Worm (Caenorhabditis elegans) whole organism, L4 larva: ENCODE data around the gene nex-2.
A peak's percentile ranks its signal among the peaks of the same experiment; 100 is the strongest.

Experiments used
- F26F4.8 ChIP-seq: fragments of 200-800 bp; sonication (Bioruptor generic); conservative IDR thresholded peaks from 2 replicates; pipeline ENCODE4 v1.3.6; 2022; ENCODE audit warnings: missing genetic modification characterization, missing compliant biosample characterization
- T20F7.1 ChIP-seq: fragments of 200-800 bp; sonication (Bioruptor generic); optimal IDR thresholded peaks from 2 replicates; lab custom pipeline; 2018; ENCODE audit warnings: mild to moderate bottlenecking, missing genetic modification characterization, missing compliant biosample characterization
- Y105C5A.15 ChIP-seq: fragments of 200-800 bp; sonication (Bioruptor generic); IDR thresholded peaks from 2 replicates; pipeline ENCODE4 v1.3.6; 2022; ENCODE audit warnings: missing genetic modification characterization, missing compliant biosample characterization
- aha-1 ChIP-seq: fragments of 150-350 bp; peaks from one replicate; lab custom pipeline; 2014; ENCODE audit warnings: missing biosample characterization, missing genetic modification characterization
- aly-2 ChIP-seq: sonication (generic microtip); optimal IDR thresholded peaks from 2 replicates; lab custom pipeline; 2018; ENCODE audit warnings: missing biosample characterization, missing genetic modification characterization
- ama-1 ChIP-seq: fragments of 150-350 bp; optimal IDR thresholded peaks from 2 replicates; lab custom pipeline; 2014; ENCODE audit warnings: inconsistent platforms, mixed read lengths
- ceh-20 ChIP-seq: fragments of 200-800 bp; sonication (Bioruptor generic); IDR thresholded peaks from 2 replicates; pipeline ENCODE4 v1.3.6; 2022; ENCODE audit warnings: missing genetic modification reagents, missing genetic modification characterization, missing compliant biosample characterization
- ceh-82 ChIP-seq: sonication (generic microtip); optimal IDR thresholded peaks from 2 replicates; lab custom pipeline; 2017; ENCODE audit warnings: missing biosample characterization, missing genetic modification characterization
- daf-16 ChIP-seq, 3 experiments: sonication (generic microtip); optimal IDR thresholded peaks; 2 replicates each; lab custom pipeline; 2016 to 2017; ENCODE audit warnings: missing genetic modification characterization in 3 of 3, missing genetic modification reagents in 3 of 3, mild to moderate bottlenecking in 2 of 3, missing compliant biosample characterization in 2 of 3, missing biosample characterization in 1 of 3, moderate library complexity in 1 of 3
- dmd-6 ChIP-seq: fragments of 200-800 bp; sonication (Bioruptor generic); IDR thresholded peaks from 2 replicates; pipeline ENCODE4 v1.3.6; 2022; ENCODE audit warnings: missing genetic modification reagents, missing genetic modification characterization, missing compliant biosample characterization
- dmd-8 ChIP-seq: fragments of 200-800 bp; sonication (Bioruptor generic); IDR thresholded peaks from 2 replicates; pipeline ENCODE4 v1.3.6; 2022; ENCODE audit warnings: missing genetic modification characterization, missing compliant biosample characterization
- dmd-9 ChIP-seq: fragments of 200-800 bp; sonication (Bioruptor generic); IDR thresholded peaks from 2 replicates; pipeline ENCODE4 v1.3.6; 2022; ENCODE audit warnings: missing genetic modification reagents, missing genetic modification characterization, missing compliant biosample characterization
- duxl-1 ChIP-seq: sonication (generic microtip); optimal IDR thresholded peaks from 2 replicates; lab custom pipeline; 2016; ENCODE audit warnings: mild to moderate bottlenecking, missing genetic modification characterization, moderate library complexity, missing compliant biosample characterization; ENCODE audit not compliant: poor library complexity
- dve-1 ChIP-seq: sonication (generic microtip); optimal IDR thresholded peaks from 2 replicates; lab custom pipeline; 2017; ENCODE audit warnings: antibody characterized with exemption, mild to moderate bottlenecking, missing genetic modification characterization, missing compliant biosample characterization; ENCODE audit not compliant: insufficient read depth
- egl-27 ChIP-seq: sonication (generic microtip); optimal IDR thresholded peaks from 3 replicates; lab custom pipeline; 2017; ENCODE audit warnings: missing biosample characterization, missing genetic modification reagents, missing genetic modification characterization
- egl-43 ChIP-seq: fragments of 200-800 bp; sonication (Bioruptor generic); IDR thresholded peaks from 2 replicates; pipeline ENCODE4 v1.3.6; 2022; ENCODE audit warnings: missing genetic modification reagents, missing genetic modification characterization, missing compliant biosample characterization
- gei-8 ChIP-seq: fragments of 200-800 bp; sonication (Bioruptor generic); optimal IDR thresholded peaks from 2 replicates; lab custom pipeline; 2018; ENCODE audit warnings: mild to moderate bottlenecking, missing genetic modification characterization, missing compliant biosample characterization
- hlh-11 ChIP-seq: fragments of 200-800 bp; sonication (Bioruptor generic); optimal IDR thresholded peaks from 2 replicates; lab custom pipeline; 2018; ENCODE audit warnings: mild to moderate bottlenecking, missing genetic modification characterization, missing compliant biosample characterization
- hlh-30 ChIP-seq: sonication (generic microtip); optimal IDR thresholded peaks from 2 replicates; lab custom pipeline; 2017; ENCODE audit warnings: antibody characterized with exemption, mild to moderate bottlenecking, missing genetic modification characterization, missing compliant biosample characterization; ENCODE audit not compliant: insufficient read depth
- lin-29 ChIP-seq: fragments of 200-800 bp; sonication (Bioruptor generic); IDR thresholded peaks from 2 replicates; pipeline ENCODE4 v1.3.6; 2022; ENCODE audit warnings: missing genetic modification reagents, missing genetic modification characterization, missing compliant biosample characterization
- lir-3 ChIP-seq: sonication (generic microtip); optimal IDR thresholded peaks from 2 replicates; lab custom pipeline; 2016; ENCODE audit warnings: mild to moderate bottlenecking, missing genetic modification characterization, missing compliant biosample characterization
- lsy-2 ChIP-seq, 2 experiments: fragments of 150-350 bp in 1 of 2; sonication (generic microtip) in 1 of 2; optimal IDR thresholded peaks; 2 replicates each; lab custom pipeline; 2014 to 2017; ENCODE audit warnings: missing biosample characterization in 2 of 2, missing genetic modification characterization in 2 of 2
- mdl-1 ChIP-seq, 2 experiments: fragments of 150-350 bp in 1 of 2; sonication (generic microtip) in 1 of 2; optimal IDR thresholded peaks; 2 replicates each; lab custom pipeline; 2014 to 2017; ENCODE audit warnings: missing biosample characterization in 2 of 2, missing genetic modification characterization in 2 of 2
- mep-1 ChIP-seq: fragments of 150-350 bp; sonication (generic microtip); optimal IDR thresholded peaks from 3 replicates; lab custom pipeline; 2014; ENCODE audit warnings: missing biosample characterization, missing genetic modification characterization
- mes-2 ChIP-seq: sonication (generic microtip); optimal IDR thresholded peaks from 2 replicates; lab custom pipeline; 2016; ENCODE audit warnings: missing genotype, mild to moderate bottlenecking, missing genetic modification characterization, missing compliant biosample characterization; ENCODE audit not compliant: poor library complexity, severe bottlenecking
- nhr-10 ChIP-seq: fragments of 150-350 bp; optimal IDR thresholded peaks from 2 replicates; lab custom pipeline; 2014; ENCODE audit warnings: missing biosample characterization, missing genetic modification characterization
- nhr-102 ChIP-seq: sonication (generic microtip); optimal IDR thresholded peaks from 2 replicates; lab custom pipeline; 2016; ENCODE audit warnings: mild to moderate bottlenecking, missing genetic modification characterization, moderate library complexity, missing compliant biosample characterization
- nhr-28 ChIP-seq: fragments of 150-350 bp; optimal IDR thresholded peaks from 2 replicates; lab custom pipeline; 2014; ENCODE audit warnings: missing biosample characterization, missing genetic modification characterization
- nhr-48 ChIP-seq: sonication (generic microtip); optimal IDR thresholded peaks from 2 replicates; lab custom pipeline; 2016; ENCODE audit warnings: mild to moderate bottlenecking, missing genetic modification characterization, missing compliant biosample characterization
- nhr-6 ChIP-seq: fragments of 150-350 bp; optimal IDR thresholded peaks from 2 replicates; lab custom pipeline; 2014; ENCODE audit warnings: missing biosample characterization, missing genetic modification characterization
- nhr-77 ChIP-seq: fragments of 150-350 bp; optimal IDR thresholded peaks from 2 replicates; lab custom pipeline; 2014; ENCODE audit warnings: missing biosample characterization, missing genetic modification characterization
- pqm-1 ChIP-seq: sonication (generic microtip); optimal IDR thresholded peaks from 2 replicates; lab custom pipeline; 2017; ENCODE audit warnings: missing biosample characterization, missing genetic modification characterization
- saeg-2 ChIP-seq: fragments of 200-800 bp; sonication (Bioruptor generic); IDR thresholded peaks from 2 replicates; pipeline ENCODE4 v1.3.6; 2022; ENCODE audit warnings: missing genetic modification reagents, missing genetic modification characterization, missing compliant biosample characterization
- snpc-4 ChIP-seq: fragments of 150-350 bp; optimal IDR thresholded peaks from 2 replicates; lab custom pipeline; 2014; ENCODE audit warnings: missing biosample characterization, missing genetic modification characterization
- tag-97 ChIP-seq: fragments of 200-800 bp; sonication (Bioruptor generic); IDR thresholded peaks from 2 replicates; pipeline ENCODE4 v1.3.6; 2022; ENCODE audit warnings: missing genetic modification characterization, missing compliant biosample characterization
- vab-7 ChIP-seq: fragments of 200-800 bp; sonication (Bioruptor generic); IDR thresholded peaks from 2 replicates; pipeline ENCODE4 v1.3.6; 2022; ENCODE audit warnings: missing genetic modification reagents, missing genetic modification characterization, missing compliant biosample characterization
- zag-1 ChIP-seq: fragments of 150-350 bp; optimal IDR thresholded peaks from 2 replicates; lab custom pipeline; 2014; ENCODE audit warnings: missing biosample characterization, missing genetic modification characterization
- zfp-3 ChIP-seq: fragments of 200-800 bp; sonication (Bioruptor generic); conservative IDR thresholded peaks from 2 replicates; pipeline ENCODE4 v1.3.6; 2022; ENCODE audit warnings: missing genetic modification reagents, missing genetic modification characterization, missing compliant biosample characterization
- ztf-11 ChIP-seq: fragments of 150-350 bp; optimal IDR thresholded peaks from 2 replicates; lab custom pipeline; 2014; ENCODE audit warnings: missing biosample characterization, missing genetic modification characterization

nex-2 gene

ce11 chrIII:10355382-10355781, 25.2 kb upstream of the nex-2 start, which contains the start of gene spp-1:
Gene spp-1, minus strand, starts transcription at chrIII:10355668.
- peak; percentile 86 for TF ChIP-seq pqm-1
- TF ChIP-seq mes-2: peak; percentile 27
- TF ChIP-seq ceh-82 (tag; lab: Kevin White, UChicago): no peak
- peak in 1 of 2 experiments; percentile 13 for TF ChIP-seq mdl-1 (tag; optimal IDR thresholded peaks at IDR 0.05; lab: Kevin White, UChicago)
- TF ChIP-seq nhr-48 (tag; lab: Kevin White, UChicago): peak; percentile 57
- TF ChIP-seq nhr-77 (tag; lab: Kevin White, UChicago): peak; percentile 4
- peak in 1 of 2 experiments; percentile 30 for TF ChIP-seq lsy-2 (tag; optimal IDR thresholded peaks at IDR 0.05; lab: Kevin White, UChicago)
- peak; percentile 41 for TF ChIP-seq mep-1
- peak; percentile 43 for TF ChIP-seq hlh-30
- peak; percentile 76 for TF ChIP-seq aha-1 (tag; lab: Kevin White, UChicago)
- no peak for TF ChIP-seq T20F7.1 (GFP tag; lab: Kevin White, UChicago)
- TF ChIP-seq gei-8 (GFP tag; lab: Kevin White, UChicago): no peak
- TF ChIP-seq nhr-28 (tag; lab: Kevin White, UChicago): peak; percentile 58
- TF ChIP-seq nhr-10: peak; percentile 17
- no peak for TF ChIP-seq aly-2
- no peak for TF ChIP-seq daf-16 (GFP tag; optimal IDR thresholded peaks at IDR 0.05; lab: Kevin White, UChicago)
- TF ChIP-seq daf-16 (tag; optimal IDR thresholded peaks at IDR 0.05; lab: Kevin White, UChicago): peak; percentile 87
- TF ChIP-seq ama-1 (lab: Kevin White, UChicago): peak; percentile 81
- TF ChIP-seq dve-1 (tag; lab: Kevin White, UChicago): peak; percentile 90
- TF ChIP-seq ztf-11 (tag; lab: Kevin White, UChicago): no peak
- peak; percentile 22 for TF ChIP-seq nhr-102 (tag; lab: Kevin White, UChicago)
- TF ChIP-seq zag-1 (tag; lab: Kevin White, UChicago): no peak
- TF ChIP-seq dmd-6 (GFP tag; lab: Robert Waterston, UW): peak; percentile 67
- peak; percentile 84 for TF ChIP-seq hlh-11 (tag; lab: Kevin White, UChicago)
- TF ChIP-seq vab-7 (GFP tag; lab: Robert Waterston, UW): no peak

ce11 chrIII:10354591-10354990, 24.4 kb upstream of the nex-2 start:
- no peak for TF ChIP-seq lir-3 (tag; lab: Kevin White, UChicago)
- peak; percentile 83 for TF ChIP-seq aha-1 (tag; lab: Kevin White, UChicago)
- TF ChIP-seq duxl-1 (tag; lab: Kevin White, UChicago): peak; percentile 32
- TF ChIP-seq dve-1 (tag; lab: Kevin White, UChicago): peak; percentile 60
- TF ChIP-seq saeg-2 (GFP tag; lab: Robert Waterston, UW): no peak
- TF ChIP-seq dmd-8: no peak
- 0 out of 2 replicates have a peak, but pooled peaks have one; percentile 49 for TF ChIP-seq zfp-3 (GFP tag; lab: Robert Waterston, UW)
- TF ChIP-seq dmd-9 (GFP tag; lab: Robert Waterston, UW): no peak
- TF ChIP-seq nhr-6 (tag; lab: Kevin White, UChicago): no peak
- TF ChIP-seq lin-29 (GFP tag; lab: Robert Waterston, UW): no peak
- TF ChIP-seq egl-27 (tag; lab: Kevin White, UChicago): no peak
- TF ChIP-seq nhr-77 (tag; lab: Kevin White, UChicago): peak; percentile 34
- TF ChIP-seq snpc-4: no peak
- TF ChIP-seq ceh-20 (GFP tag; lab: Robert Waterston, UW): no peak
- no peak for TF ChIP-seq F26F4.8
- peak in 1 of 2 experiments; percentile 6 for TF ChIP-seq daf-16 (GFP tag; optimal IDR thresholded peaks at IDR 0.05; lab: Kevin White, UChicago)
- TF ChIP-seq daf-16 (tag; optimal IDR thresholded peaks at IDR 0.05; lab: Kevin White, UChicago): peak; percentile 63
- no peak for TF ChIP-seq egl-43
- TF ChIP-seq Y105C5A.15 (GFP tag; lab: Robert Waterston, UW): no peak

ce11 chrIII:10353423-10353822, 23.2 kb upstream of the nex-2 start:
- TF ChIP-seq gei-8 (GFP tag; lab: Kevin White, UChicago) (no peak), tag-97 (GFP tag; lab: Robert Waterston, UW) (no peak)
